Fruit fly (Drosophila melanogaster) whole organism: ENCODE data around the gene lili.

Experiments
- Dll ChIP-seq: fragments of >200 bp; optimal IDR thresholded peaks from 2 replicates; lab custom pipeline; 2017
- pan ChIP-seq: fragments of >200 bp; optimal IDR thresholded peaks from 2 replicates; lab custom pipeline; 2017
- psq ChIP-seq: fragments of >200 bp; optimal IDR thresholded peaks from 2 replicates; lab custom pipeline; 2017
- usp ChIP-seq: fragments of >200 bp; optimal IDR thresholded peaks from 2 replicates; lab custom pipeline; 2017; ENCODE audit warnings: missing biosample characterization, missing genetic modification characterization, mixed read lengths

- TF ChIP-seq usp (GFP tag; lab: Kevin White, UChicago) (no peak), pan (lab: Kevin White, UChicago) (no peak), psq (lab: Kevin White, UChicago) (no peak), Dll (lab: Kevin White, UChicago) (no peak)
These were observed 44.2 kb downstream of the lili start for dm6 chr3R:24769601-24770000.
